Worm (Caenorhabditis elegans) whole organism, mixed stage, embryonic: ENCODE data around the gene F58E6.6.

ENCODE experiments used
- ces-1 ChIP-seq: fragments of 150-350 bp; optimal IDR thresholded peaks from 2 replicates; lab custom pipeline; 2014; ENCODE audit warnings: missing biosample characterization, missing genetic modification reagents, missing genetic modification characterization
- elt-3 ChIP-seq: fragments of 150-350 bp; optimal IDR thresholded peaks from 2 replicates; lab custom pipeline; 2014; ENCODE audit warnings: missing biosample characterization, missing genetic modification characterization
- lin-13 ChIP-seq: fragments of 150-350 bp; optimal IDR thresholded peaks from 2 replicates; lab custom pipeline; 2014; ENCODE audit warnings: missing biosample characterization, missing genetic modification characterization
- lsy-2 ChIP-seq: fragments of 150-350 bp; optimal IDR thresholded peaks from 2 replicates; lab custom pipeline; 2014; ENCODE audit warnings: missing biosample characterization, missing genetic modification characterization
- mab-5 ChIP-seq: fragments of 150-350 bp; optimal IDR thresholded peaks from 2 replicates; lab custom pipeline; 2014; ENCODE audit warnings: missing biosample characterization, missing genetic modification characterization
- nhr-12 ChIP-seq: fragments of 150-350 bp; optimal IDR thresholded peaks from 2 replicates; lab custom pipeline; 2014; ENCODE audit warnings: missing biosample characterization, missing genetic modification characterization
- nhr-237 ChIP-seq: fragments of 150-350 bp; optimal IDR thresholded peaks from 2 replicates; lab custom pipeline; 2014; ENCODE audit warnings: missing biosample characterization, missing genetic modification characterization
- nhr-28 ChIP-seq: fragments of 150-350 bp; optimal IDR thresholded peaks from 2 replicates; lab custom pipeline; 2014; ENCODE audit warnings: missing biosample characterization, missing genetic modification characterization
- pha-4 ChIP-seq: fragments of 150-350 bp; optimal IDR thresholded peaks from 2 replicates; lab custom pipeline; 2018; ENCODE audit warnings: missing biosample characterization, missing genetic modification reagents, missing genetic modification characterization
- snpc-4 ChIP-seq: fragments of 150-350 bp; optimal IDR thresholded peaks from 2 replicates; lab custom pipeline; 2014; ENCODE audit warnings: missing biosample characterization, missing genetic modification characterization
- sptf-1 ChIP-seq: sonication (generic microtip); optimal IDR thresholded peaks from 2 replicates; lab custom pipeline; 2017; ENCODE audit warnings: mild to moderate bottlenecking, missing genetic modification characterization, moderate library complexity, missing compliant biosample characterization
- tbx-8 ChIP-seq: fragments of 200-800 bp; sonication (Bioruptor generic); optimal IDR thresholded peaks from 2 replicates; lab custom pipeline; 2018; ENCODE audit warnings: mild to moderate bottlenecking, missing genetic modification characterization, moderate library complexity, missing compliant biosample characterization
- unc-39 ChIP-seq: fragments of 150-350 bp; optimal IDR thresholded peaks from 2 replicates; lab custom pipeline; 2014; ENCODE audit warnings: missing biosample characterization, missing genetic modification characterization
- unc-62 ChIP-seq: fragments of 150-350 bp; optimal IDR thresholded peaks from 2 replicates; lab custom pipeline; 2014; ENCODE audit warnings: missing biosample characterization, missing genetic modification reagents, missing genetic modification characterization

DNA sequence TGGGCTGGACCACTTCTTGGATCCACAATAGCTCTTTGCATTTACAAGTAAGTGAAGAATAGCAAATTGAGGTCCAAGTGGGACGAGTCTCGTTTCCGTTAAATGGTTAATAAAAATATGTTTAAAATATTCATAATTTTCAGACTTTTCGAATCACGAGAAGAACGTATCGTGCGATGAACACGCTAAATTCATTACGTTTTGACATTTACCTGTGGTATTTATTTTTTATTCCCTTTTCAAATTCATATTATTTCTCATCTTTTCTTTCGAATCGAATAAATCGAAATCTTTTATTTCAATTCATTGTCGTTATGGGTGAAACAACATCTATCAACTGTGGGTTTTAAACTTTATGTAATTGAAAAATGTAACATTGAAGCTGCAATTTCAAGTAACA lies 13.4 kb downstream of the F58E6.6 start, which contains the start of gene marc-1:
- TF ChIP-seq snpc-4 = no peak
- no peak for TF ChIP-seq elt-3 (tag; lab: Kevin White, UChicago)
- TF ChIP-seq sptf-1 (tag; lab: Kevin White, UChicago) = no peak
- TF ChIP-seq lsy-2 (tag; lab: Kevin White, UChicago) = no peak
- no peak for TF ChIP-seq mab-5 (tag; lab: Kevin White, UChicago)
- no peak for TF ChIP-seq nhr-237 (tag; lab: Kevin White, UChicago)
- TF ChIP-seq nhr-12 = no peak
- no peak for TF ChIP-seq nhr-28 (tag; lab: Kevin White, UChicago)
- no peak for TF ChIP-seq unc-39
- no peak for TF ChIP-seq tbx-8 (GFP tag; lab: Kevin White, UChicago)
- no peak for TF ChIP-seq pha-4 (tag; lab: Kevin White, UChicago)
- no peak for TF ChIP-seq lin-13
- TF ChIP-seq ces-1 (GFP tag; lab: Kevin White, UChicago) = no peak
- TF ChIP-seq unc-62 (GFP tag; lab: Kevin White, UChicago) = no peak
